Fruit fly (Drosophila melanogaster): Measurements from ENCODE around the gene Mcr.

Gene Mcr

DNA sequence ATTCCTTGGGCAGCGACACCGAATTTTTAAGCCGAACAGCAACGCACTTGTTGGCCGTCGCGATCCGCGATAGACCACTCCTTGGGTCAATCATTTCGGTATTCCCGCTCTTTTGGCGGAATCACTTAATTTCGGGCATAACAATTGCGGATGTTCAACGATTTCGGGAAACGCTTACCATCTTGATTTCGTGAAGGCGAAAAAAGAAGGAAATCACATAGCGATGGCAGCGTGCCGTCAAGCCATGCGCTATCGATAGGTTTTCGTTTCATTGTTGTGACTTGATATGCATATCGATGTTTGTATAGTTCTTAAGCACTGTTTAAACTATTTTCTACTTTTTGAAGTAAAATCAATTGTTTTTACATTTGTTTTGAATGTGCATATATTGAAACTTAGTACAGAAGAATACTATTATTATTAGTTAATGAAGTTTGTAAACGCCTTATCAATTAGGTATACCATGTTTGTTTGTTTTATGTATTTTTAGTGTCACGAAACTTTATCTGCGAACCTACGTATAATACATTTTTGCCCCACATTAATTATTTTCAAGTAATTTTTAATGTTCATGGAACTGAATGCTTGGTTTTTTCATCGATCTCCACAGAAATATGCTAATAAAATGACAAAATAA lies 40.0 kb downstream of the Mcr start, which contains the start of gene RpL36A (continued):
- TF ChIP-seq slou (GFP tag; optimal IDR thresholded peaks at IDR 0.05) (peak; percentile 43), Tbp (GFP tag; optimal IDR thresholded peaks at IDR 0.05) (no peak), ci (GFP tag; IDR thresholded peaks at IDR 0.05) (peak; percentile 84), bcd (GFP tag; optimal IDR thresholded peaks at IDR 0.05) (peak; percentile 58), CG30403 (GFP tag; optimal IDR thresholded peaks at IDR 0.05) (peak; percentile 68), CG11398 (GFP tag; optimal IDR thresholded peaks at IDR 0.05) (peak; percentile 52), Doc2 (GFP tag; IDR thresholded peaks at IDR 0.05) (no peak), pum (GFP tag; optimal IDR thresholded peaks at IDR 0.05) (no peak), CG18011 (GFP tag; optimal IDR thresholded peaks at IDR 0.05) (peak; percentile 45), CG17568 (GFP tag; optimal IDR thresholded peaks at IDR 0.05) (no peak), pita (GFP tag; optimal IDR thresholded peaks at IDR 0.05) (no peak), nerfin-2 (GFP tag; IDR thresholded peaks at IDR 0.05; ENCODE audit: partially characterized antibody) (peak; percentile 69), gsb (GFP tag; IDR thresholded peaks at IDR 0.05) (no peak), Ada2b (GFP tag; IDR thresholded peaks at IDR 0.05) (no peak; the same call in 1 of the 2 replicates), Rx (GFP tag; IDR thresholded peaks at IDR 0.05) (no peak), Gug (GFP tag; IDR thresholded peaks at IDR 0.05) (no peak), pfk (GFP tag; optimal IDR thresholded peaks at IDR 0.05) (peak; percentile 61), yki (optimal IDR thresholded peaks at IDR 0.05) (no peak), org-1 (GFP tag; optimal IDR thresholded peaks at IDR 0.05) (peak; percentile 43), Vsx1 (GFP tag; optimal IDR thresholded peaks at IDR 0.05) (no peak), CG15601 (tag; optimal IDR thresholded peaks at IDR 0.05) (peak; percentile 54), Lhr (GFP tag; optimal IDR thresholded peaks at IDR 0.05) (peak; percentile 16), CG32767 (GFP tag; IDR thresholded peaks at IDR 0.05) (no peak), fru (optimal IDR thresholded peaks at IDR 0.05) (no peak), CG17186 (GFP tag; optimal IDR thresholded peaks at IDR 0.05) (peak; percentile 21), chn (GFP tag; optimal IDR thresholded peaks at IDR 0.05) (peak; percentile 54), CG8388 (GFP tag; optimal IDR thresholded peaks at IDR 0.05) (peak; percentile 30), ken (GFP tag; IDR thresholded peaks at IDR 0.05) (peak; percentile 69), HmgD (GFP tag; optimal IDR thresholded peaks at IDR 0.05) (peak; percentile 69), Dip3 (GFP tag; optimal IDR thresholded peaks at IDR 0.05) (no peak), Fer2 (tag; optimal IDR thresholded peaks at IDR 0.05) (no peak), Ets97D (GFP tag; optimal IDR thresholded peaks at IDR 0.05) (peak; percentile 98), luna (GFP tag; optimal IDR thresholded peaks at IDR 0.05) (peak; percentile 39), CG10462 (GFP tag; optimal IDR thresholded peaks at IDR 0.05) (no peak), CG13775 (GFP tag; optimal IDR thresholded peaks at IDR 0.05) (peak; percentile 64), CG3995 (GFP tag; optimal IDR thresholded peaks at IDR 0.05) (peak; percentile 90), HHEX (GFP tag; optimal IDR thresholded peaks at IDR 0.05) (peak; percentile 54), jumu (GFP tag; optimal IDR thresholded peaks at IDR 0.05) (no peak), CG9609 (GFP tag; optimal IDR thresholded peaks at IDR 0.05) (peak; percentile 44), CG11723 (GFP tag; optimal IDR thresholded peaks at IDR 0.05) (peak; percentile 46), Taf1 (GFP tag; IDR thresholded peaks at IDR 0.05) (no peak), ind (GFP tag; optimal IDR thresholded peaks at IDR 0.05) (peak; percentile 36), eve (GFP tag; optimal IDR thresholded peaks at IDR 0.05) (no peak), Scr (GFP tag; IDR thresholded peaks at IDR 0.05; ENCODE audit: partially characterized antibody) (peak; percentile 87), CG7372 (GFP tag; IDR thresholded peaks at IDR 0.05) (no peak), dimm (GFP tag; IDR thresholded peaks at IDR 0.05) (no peak), HLH3B (GFP tag; IDR thresholded peaks at IDR 0.05) (0 out of 2 replicates have a peak, but pooled peaks have one; percentile 36), CG12071 (GFP tag; optimal IDR thresholded peaks at IDR 0.05) (peak; percentile 75), h (optimal IDR thresholded peaks at IDR 0.05) (no peak), ewg (GFP tag; optimal IDR thresholded peaks at IDR 0.05) (no peak), kah (GFP tag; optimal IDR thresholded peaks at IDR 0.05) (peak; percentile 44), CG10321 (GFP tag; IDR thresholded peaks at IDR 0.05) (no peak)
